Worm (Caenorhabditis elegans) whole organism, L4 larva: ENCODE data around the gene aff-1.
A peak's percentile ranks its signal among the peaks of the same experiment; 100 is the strongest.

Experiments used
- F10B5.3 ChIP-seq: sonication (generic microtip); optimal IDR thresholded peaks from 2 replicates; lab custom pipeline; 2016; ENCODE audit warnings: mild to moderate bottlenecking, missing genetic modification characterization, missing compliant biosample characterization
- F37D6.2 ChIP-seq: sonication (generic microtip); optimal IDR thresholded peaks from 2 replicates; lab custom pipeline; 2016; ENCODE audit warnings: mild to moderate bottlenecking, missing genetic modification characterization, missing compliant biosample characterization
- R02D3.7 ChIP-seq: fragments of 150-350 bp; sonication (generic microtip); optimal IDR thresholded peaks from 3 replicates; lab custom pipeline; 2014; ENCODE audit warnings: missing biosample characterization, missing genetic modification characterization
- T20F7.1 ChIP-seq: fragments of 200-800 bp; sonication (Bioruptor generic); optimal IDR thresholded peaks from 2 replicates; lab custom pipeline; 2018; ENCODE audit warnings: mild to moderate bottlenecking, missing genetic modification characterization, missing compliant biosample characterization
- T26A8.4 ChIP-seq: fragments of 200-800 bp; sonication (Bioruptor generic); IDR thresholded peaks from 2 replicates; pipeline ENCODE4 v1.3.6; 2022; ENCODE audit warnings: missing genetic modification characterization, missing compliant biosample characterization
- Y105C5A.15 ChIP-seq: fragments of 200-800 bp; sonication (Bioruptor generic); IDR thresholded peaks from 2 replicates; pipeline ENCODE4 v1.3.6; 2022; ENCODE audit warnings: missing genetic modification characterization, missing compliant biosample characterization
- Y75B8A.6 ChIP-seq: fragments of 200-800 bp; sonication (Bioruptor generic); IDR thresholded peaks from 2 replicates; pipeline ENCODE4 v1.3.6; 2022; ENCODE audit warnings: missing genetic modification reagents, missing genetic modification characterization, missing compliant biosample characterization
- aha-1 ChIP-seq: fragments of 150-350 bp; peaks from one replicate; lab custom pipeline; 2014; ENCODE audit warnings: missing biosample characterization, missing genetic modification characterization
- aly-2 ChIP-seq: sonication (generic microtip); optimal IDR thresholded peaks from 2 replicates; lab custom pipeline; 2018; ENCODE audit warnings: missing biosample characterization, missing genetic modification characterization
- ama-1 ChIP-seq: fragments of 150-350 bp; optimal IDR thresholded peaks from 2 replicates; lab custom pipeline; 2014; ENCODE audit warnings: inconsistent platforms, mixed read lengths
- attf-4 ChIP-seq: sonication (generic microtip); optimal IDR thresholded peaks from 3 replicates; lab custom pipeline; 2017; ENCODE audit warnings: missing biosample characterization, missing genetic modification characterization
- ceh-28 ChIP-seq: fragments of 150-350 bp; optimal IDR thresholded peaks from 2 replicates; lab custom pipeline; 2014; ENCODE audit warnings: missing biosample characterization, missing genetic modification reagents, missing genetic modification characterization
- ces-1 ChIP-seq: fragments of 150-350 bp; sonication (generic microtip); optimal IDR thresholded peaks from 4 replicates; lab custom pipeline; 2014; ENCODE audit warnings: missing biosample characterization, missing genetic modification reagents, missing genetic modification characterization
- cey-2 ChIP-seq: sonication (generic microtip); optimal IDR thresholded peaks from 3 replicates; lab custom pipeline; 2017; ENCODE audit warnings: missing genetic modification characterization, mild to moderate bottlenecking, missing compliant biosample characterization, antibody characterized with exemption, borderline replicate concordance; ENCODE audit not compliant: insufficient read depth
- daf-16 ChIP-seq, 3 experiments: sonication (generic microtip); optimal IDR thresholded peaks; 2 replicates each; lab custom pipeline; 2016 to 2017; ENCODE audit warnings: missing genetic modification characterization in 3 of 3, missing genetic modification reagents in 3 of 3, mild to moderate bottlenecking in 2 of 3, missing compliant biosample characterization in 2 of 3, missing biosample characterization in 1 of 3, moderate library complexity in 1 of 3
- dmd-9 ChIP-seq: fragments of 200-800 bp; sonication (Bioruptor generic); IDR thresholded peaks from 2 replicates; pipeline ENCODE4 v1.3.6; 2022; ENCODE audit warnings: missing genetic modification reagents, missing genetic modification characterization, missing compliant biosample characterization
- dpl-1 ChIP-seq: fragments of 150-350 bp; optimal IDR thresholded peaks from 2 replicates; lab custom pipeline; 2014; ENCODE audit warnings: missing biosample characterization, missing genetic modification reagents, missing genetic modification characterization
- duxl-1 ChIP-seq: sonication (generic microtip); optimal IDR thresholded peaks from 2 replicates; lab custom pipeline; 2016; ENCODE audit warnings: mild to moderate bottlenecking, missing genetic modification characterization, moderate library complexity, missing compliant biosample characterization; ENCODE audit not compliant: poor library complexity
- dve-1 ChIP-seq: sonication (generic microtip); optimal IDR thresholded peaks from 2 replicates; lab custom pipeline; 2017; ENCODE audit warnings: antibody characterized with exemption, mild to moderate bottlenecking, missing genetic modification characterization, missing compliant biosample characterization; ENCODE audit not compliant: insufficient read depth
- egl-43 ChIP-seq: fragments of 200-800 bp; sonication (Bioruptor generic); IDR thresholded peaks from 2 replicates; pipeline ENCODE4 v1.3.6; 2022; ENCODE audit warnings: missing genetic modification reagents, missing genetic modification characterization, missing compliant biosample characterization
- gei-8 ChIP-seq: fragments of 200-800 bp; sonication (Bioruptor generic); optimal IDR thresholded peaks from 2 replicates; lab custom pipeline; 2018; ENCODE audit warnings: mild to moderate bottlenecking, missing genetic modification characterization, missing compliant biosample characterization
- hif-1 ChIP-seq, 2 experiments: sonication (generic microtip); optimal IDR thresholded peaks; 2 replicates each; lab custom pipeline; 2016 to 2017; ENCODE audit warnings: missing compliant biosample characterization in 2 of 2, missing genetic modification characterization in 2 of 2, missing genetic modification reagents in 2 of 2, missing genotype in 2 of 2, mild to moderate bottlenecking in 1 of 2
- hlh-11 ChIP-seq: fragments of 200-800 bp; sonication (Bioruptor generic); optimal IDR thresholded peaks from 2 replicates; lab custom pipeline; 2018; ENCODE audit warnings: mild to moderate bottlenecking, missing genetic modification characterization, missing compliant biosample characterization
- hlh-30 ChIP-seq: sonication (generic microtip); optimal IDR thresholded peaks from 2 replicates; lab custom pipeline; 2017; ENCODE audit warnings: antibody characterized with exemption, mild to moderate bottlenecking, missing genetic modification characterization, missing compliant biosample characterization; ENCODE audit not compliant: insufficient read depth
- hmg-1.1 ChIP-seq: fragments of 200-800 bp; sonication (Bioruptor generic); IDR thresholded peaks from 2 replicates; pipeline ENCODE4 v1.3.6; 2022; ENCODE audit warnings: missing genetic modification reagents, missing genetic modification characterization, missing compliant biosample characterization
- lin-1 ChIP-seq: fragments of 200-800 bp; sonication (Bioruptor generic); IDR thresholded peaks from 2 replicates; pipeline ENCODE4 v1.3.6; 2022; ENCODE audit warnings: missing genetic modification reagents, missing genetic modification characterization, missing compliant biosample characterization
- lin-38 ChIP-seq: fragments of 200-800 bp; sonication (Bioruptor generic); IDR thresholded peaks from 2 replicates; pipeline ENCODE4 v1.3.6; 2022; ENCODE audit warnings: missing genetic modification reagents, missing genetic modification characterization, missing compliant biosample characterization
- lir-3 ChIP-seq: sonication (generic microtip); optimal IDR thresholded peaks from 2 replicates; lab custom pipeline; 2016; ENCODE audit warnings: mild to moderate bottlenecking, missing genetic modification characterization, missing compliant biosample characterization
- lsy-2 ChIP-seq, 2 experiments: fragments of 150-350 bp in 1 of 2; sonication (generic microtip) in 1 of 2; optimal IDR thresholded peaks; 2 replicates each; lab custom pipeline; 2014 to 2017; ENCODE audit warnings: missing biosample characterization in 2 of 2, missing genetic modification characterization in 2 of 2
- mes-2 ChIP-seq: sonication (generic microtip); optimal IDR thresholded peaks from 2 replicates; lab custom pipeline; 2016; ENCODE audit warnings: missing genotype, mild to moderate bottlenecking, missing genetic modification characterization, missing compliant biosample characterization; ENCODE audit not compliant: poor library complexity, severe bottlenecking
- nhr-102 ChIP-seq: sonication (generic microtip); optimal IDR thresholded peaks from 2 replicates; lab custom pipeline; 2016; ENCODE audit warnings: mild to moderate bottlenecking, missing genetic modification characterization, moderate library complexity, missing compliant biosample characterization
- nhr-111 ChIP-seq: fragments of 200-800 bp; sonication (Bioruptor generic); optimal IDR thresholded peaks from 2 replicates; lab custom pipeline; 2018; ENCODE audit warnings: mild to moderate bottlenecking, missing genetic modification characterization, missing compliant biosample characterization
- nhr-237 ChIP-seq: sonication (generic microtip); optimal IDR thresholded peaks from 2 replicates; lab custom pipeline; 2017; ENCODE audit warnings: missing biosample characterization, missing genetic modification characterization
- nhr-25 ChIP-seq: sonication (generic microtip); optimal IDR thresholded peaks from 2 replicates; lab custom pipeline; 2017; ENCODE audit warnings: missing genetic modification characterization, mild to moderate bottlenecking, missing compliant biosample characterization, antibody characterized with exemption, moderate library complexity, borderline replicate concordance; ENCODE audit not compliant: insufficient read depth
- nhr-41 ChIP-seq: fragments of 200-800 bp; sonication (Bioruptor generic); IDR thresholded peaks from 2 replicates; pipeline ENCODE4 v1.3.6; 2022; ENCODE audit warnings: missing genetic modification reagents, missing genetic modification characterization, missing compliant biosample characterization
- nhr-42 ChIP-seq: fragments of 200-800 bp; sonication (Bioruptor generic); IDR thresholded peaks from 2 replicates; pipeline ENCODE4 v1.3.6; 2022; ENCODE audit warnings: missing genetic modification characterization, missing compliant biosample characterization
- nhr-76 ChIP-seq: fragments of 150-350 bp; optimal IDR thresholded peaks from 2 replicates; lab custom pipeline; 2014; ENCODE audit warnings: missing biosample characterization, missing genetic modification characterization
- php-3 ChIP-seq: fragments of 200-800 bp; sonication (Bioruptor generic); IDR thresholded peaks from 2 replicates; pipeline ENCODE4 v1.3.6; 2022; ENCODE audit warnings: missing genetic modification reagents, missing genetic modification characterization, missing compliant biosample characterization
- rbr-2 ChIP-seq: sonication (generic microtip); optimal IDR thresholded peaks from 2 replicates; lab custom pipeline; 2016; ENCODE audit warnings: missing genotype, missing genetic modification characterization, missing compliant biosample characterization
- saeg-2 ChIP-seq: fragments of 200-800 bp; sonication (Bioruptor generic); IDR thresholded peaks from 2 replicates; pipeline ENCODE4 v1.3.6; 2022; ENCODE audit warnings: missing genetic modification reagents, missing genetic modification characterization, missing compliant biosample characterization
- set-16 ChIP-seq: fragments of 200-800 bp; sonication (Bioruptor generic); IDR thresholded peaks from 2 replicates; pipeline ENCODE4 v1.3.6; 2022; ENCODE audit warnings: missing genetic modification reagents, missing genetic modification characterization, missing compliant biosample characterization
- tag-97 ChIP-seq: fragments of 200-800 bp; sonication (Bioruptor generic); IDR thresholded peaks from 2 replicates; pipeline ENCODE4 v1.3.6; 2022; ENCODE audit warnings: missing genetic modification characterization, missing compliant biosample characterization
- tra-1 ChIP-seq: fragments of 200-800 bp; sonication (Bioruptor generic); IDR thresholded peaks from 2 replicates; pipeline ENCODE4 v1.3.6; 2022; ENCODE audit warnings: missing genetic modification reagents, missing genetic modification characterization, missing compliant biosample characterization
- unc-130 ChIP-seq: sonication (generic microtip); optimal IDR thresholded peaks from 2 replicates; lab custom pipeline; 2016; ENCODE audit warnings: missing genetic modification reagents, missing genetic modification characterization, missing compliant biosample characterization
- unc-39 ChIP-seq: sonication (generic microtip); optimal IDR thresholded peaks from 2 replicates; lab custom pipeline; 2017; ENCODE audit warnings: missing biosample characterization, missing genetic modification characterization
- unc-62 ChIP-seq, 3 experiments: fragments of 150-350 bp in 1 of 3; sonication (generic microtip); optimal IDR thresholded peaks in 2 of 3; peaks in 1 of 3; 1 replicate in 1 of 3; 2 replicates in 2 of 3; lab custom pipeline; 2014 to 2017; ENCODE audit warnings: missing biosample characterization in 3 of 3, missing genetic modification characterization in 3 of 3, missing genetic modification reagents in 3 of 3, missing genotype in 1 of 3
- zfp-2 ChIP-seq: sonication (generic microtip); optimal IDR thresholded peaks from 2 replicates; lab custom pipeline; 2016; ENCODE audit warnings: mild to moderate bottlenecking, missing genetic modification characterization, missing compliant biosample characterization

aff-1 gene

ce11 chrII:6844227-6845005, 19.1 kb downstream of the aff-1 start:
- no peak for TF ChIP-seq aly-2 (tag; lab: Kevin White, UChicago)
- TF ChIP-seq T20F7.1 (GFP tag; lab: Kevin White, UChicago): no peak
- TF ChIP-seq lsy-2 (tag; optimal IDR thresholded peaks at IDR 0.05; lab: Kevin White, UChicago): peak in 1 of 2 experiments; percentile 18
- TF ChIP-seq lin-1 (GFP tag; lab: Robert Waterston, UW): no peak
- no peak for TF ChIP-seq nhr-25 (tag; lab: Kevin White, UChicago)
- TF ChIP-seq attf-4 (tag; lab: Kevin White, UChicago): no peak
- TF ChIP-seq nhr-102 (tag; lab: Kevin White, UChicago): no peak
- TF ChIP-seq Y75B8A.6 (GFP tag; lab: Robert Waterston, UW): no peak
- no peak for TF ChIP-seq saeg-2
- TF ChIP-seq hlh-30: peak; percentile 47
- peak; percentile 48 for TF ChIP-seq ceh-28 (tag; lab: Kevin White, UChicago)
- no peak for TF ChIP-seq cey-2 (tag; lab: Kevin White, UChicago)
- TF ChIP-seq dve-1 (tag; lab: Kevin White, UChicago): peak; percentile 36
- peak in 1 of 2 experiments; percentile 84 for TF ChIP-seq unc-62 (GFP tag; optimal IDR thresholded peaks at IDR 0.05 in 1 of 2; lab: Kevin White, UChicago)
- no peak for TF ChIP-seq unc-62 (tag; optimal IDR thresholded peaks at IDR 0.05; lab: Kevin White, UChicago)
- no peak for TF ChIP-seq php-3 (GFP tag; lab: Robert Waterston, UW)
- no peak for TF ChIP-seq unc-130
- peak; percentile 12 for TF ChIP-seq aha-1
- TF ChIP-seq zfp-2 (tag; lab: Kevin White, UChicago): no peak
- TF ChIP-seq nhr-111 (GFP tag; lab: Kevin White, UChicago): no peak
- no peak for TF ChIP-seq rbr-2 (tag; lab: Kevin White, UChicago)
- peak; percentile 42 for TF ChIP-seq ces-1 (GFP tag; lab: Kevin White, UChicago)
- TF ChIP-seq tag-97 (GFP tag; lab: Robert Waterston, UW): no peak
- no peak for TF ChIP-seq nhr-237 (tag; lab: Kevin White, UChicago)
- TF ChIP-seq gei-8 (GFP tag; lab: Kevin White, UChicago): no peak
- no peak for TF ChIP-seq duxl-1 (tag; lab: Kevin White, UChicago)
- TF ChIP-seq mes-2 (tag; lab: Kevin White, UChicago): peak; percentile 45
- TF ChIP-seq nhr-42 (GFP tag; lab: Robert Waterston, UW): no peak
- TF ChIP-seq dmd-9 (GFP tag; lab: Robert Waterston, UW): no peak
- TF ChIP-seq nhr-76: no peak
- TF ChIP-seq daf-16 (GFP tag; optimal IDR thresholded peaks at IDR 0.05; lab: Kevin White, UChicago): no peak
- TF ChIP-seq daf-16 (tag; optimal IDR thresholded peaks at IDR 0.05; lab: Kevin White, UChicago): no peak
- no peak for TF ChIP-seq lir-3
- TF ChIP-seq ama-1 (lab: Kevin White, UChicago): no peak
- TF ChIP-seq lin-38: no peak
- TF ChIP-seq F10B5.3: no peak
- TF ChIP-seq, all 104 proteins: peak for 8

ce11 chrII:6843680-6844079, 19.9 kb downstream of the aff-1 start:
- TF ChIP-seq egl-43 (GFP tag; lab: Robert Waterston, UW) (0 out of 2 replicates have a peak, but pooled peaks have one; percentile 7), hif-1 (tag; optimal IDR thresholded peaks at IDR 0.05; lab: Kevin White, UChicago) (no peak), rbr-2 (tag; lab: Kevin White, UChicago) (peak; percentile 38), unc-39 (no peak), unc-62 (GFP tag; optimal IDR thresholded peaks at IDR 0.05 in 1 of 2; lab: Kevin White, UChicago) (peak in 1 of 2 experiments; percentile 76), unc-62 (tag; optimal IDR thresholded peaks at IDR 0.05; lab: Kevin White, UChicago) (no peak), dpl-1 (no peak), hlh-11 (tag; lab: Kevin White, UChicago) (peak; percentile 26), tra-1 (GFP tag; lab: Robert Waterston, UW) (0 out of 2 replicates have a peak, but pooled peaks have one; percentile 37), mes-2 (tag; lab: Kevin White, UChicago) (peak; percentile 47), set-16 (GFP tag; lab: Robert Waterston, UW) (peak; percentile 48), T26A8.4 (GFP tag; lab: Robert Waterston, UW) (no peak), Y105C5A.15 (GFP tag; lab: Robert Waterston, UW) (no peak), F37D6.2 (no peak), php-3 (GFP tag; lab: Robert Waterston, UW) (0 out of 2 replicates have a peak, but pooled peaks have one; percentile 8), R02D3.7 (tag; lab: Kevin White, UChicago) (no peak), hmg-1.1 (GFP tag; lab: Robert Waterston, UW) (peak; percentile 29; the same call in 1 of the 2 replicates), nhr-41 (GFP tag; lab: Robert Waterston, UW) (peak; percentile 10; the same call in 1 of the 2 replicates)
